Worm (Caenorhabditis elegans): Measurements from ENCODE around the gene pygo-1.
"Not testable (repeated sequence)": the region's sequence is repeated elsewhere in the genome, so short reads cannot be mapped to it uniquely, and the experiment has no call there.

Gene pygo-1

DNA sequence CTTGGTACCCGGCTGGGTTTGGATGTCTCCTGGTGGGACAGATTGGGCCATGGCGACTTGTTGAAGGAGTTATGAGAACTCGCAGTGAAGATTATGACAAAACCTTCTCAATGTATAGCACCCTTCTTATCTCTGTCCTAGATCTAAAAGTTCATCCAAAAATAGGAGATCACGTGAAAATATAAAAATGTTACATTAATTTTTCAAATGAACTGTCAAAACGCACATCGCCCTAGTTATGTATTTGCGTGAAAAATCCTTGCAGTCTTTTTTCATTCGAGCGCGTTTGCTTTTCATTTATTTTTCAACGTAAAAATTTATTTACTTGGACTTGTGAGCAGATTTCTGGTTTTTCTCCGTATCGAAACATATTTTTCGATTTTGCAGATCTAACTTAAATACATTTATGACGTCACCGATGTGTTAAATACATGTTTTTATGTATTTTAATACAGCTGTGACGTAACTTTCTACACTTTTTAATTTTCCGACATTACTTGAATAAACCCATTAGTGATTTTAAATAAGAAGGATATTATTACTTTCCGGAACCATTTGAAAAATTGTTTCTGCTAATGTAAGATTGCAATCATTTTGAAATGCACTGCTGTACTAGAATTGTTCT, 27.0 kb upstream of the pygo-1 start, which contains the start of gene msp-55:
Gene msp-55 (minus strand): TSS at position 51 of the 625 bp plus-strand sequence.
- TF ChIP-seq aly-2 (tag; optimal IDR thresholded peaks at IDR 0.05) (no peak), elt-2 (tag; optimal IDR thresholded peaks at IDR 0.05) (no peak), pha-4 (tag; optimal IDR thresholded peaks at IDR 0.05) (no peak), nhr-12 (tag; optimal IDR thresholded peaks at IDR 0.05) (no peak), ceh-9 (tag; optimal IDR thresholded peaks at IDR 0.05) (no peak), mml-1 (tag; optimal IDR thresholded peaks at IDR 0.05) (no peak), nhr-237 (tag; optimal IDR thresholded peaks at IDR 0.05) (no peak), nhr-77 (tag; optimal IDR thresholded peaks at IDR 0.05) (no peak), elt-3 (tag; optimal IDR thresholded peaks at IDR 0.05) (no peak), lin-15B (tag; optimal IDR thresholded peaks at IDR 0.05) (no peak), daf-12 (tag; optimal IDR thresholded peaks at IDR 0.05) (no peak), ceh-28 (tag; optimal IDR thresholded peaks at IDR 0.05) (no peak), nhr-23 (tag; optimal IDR thresholded peaks at IDR 0.05) (no peak)

DNA sequence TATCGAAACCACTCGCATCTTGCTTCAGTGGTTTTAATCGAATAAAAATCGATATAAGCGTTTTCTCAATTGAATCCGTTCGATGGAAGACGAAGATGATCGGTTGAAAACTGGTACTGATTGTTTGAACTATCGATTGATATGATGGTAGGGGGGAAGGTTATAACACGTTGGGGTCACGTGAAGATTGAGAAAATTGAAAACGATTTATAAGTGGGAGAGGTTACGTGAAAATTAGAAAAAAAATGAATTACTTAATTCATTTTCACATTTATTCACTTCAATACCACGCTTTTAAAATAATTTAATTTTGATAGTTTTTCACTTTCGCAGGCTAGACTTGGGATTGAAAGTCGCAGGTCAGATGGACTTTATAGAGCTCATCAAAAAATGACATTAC, 22.1 kb upstream of the pygo-1 start, which contains the start of gene C09B9.7:
Gene C09B9.7 (minus strand): TSS at position 101 of the 400 bp plus-strand sequence.
- TF ChIP-seq nhr-43 (tag; optimal IDR thresholded peaks at IDR 0.05; ENCODE audit: poor library complexity, severe bottlenecking) (no peak), egl-5 (tag; optimal IDR thresholded peaks at IDR 0.05) (no peak), nfya-1 (tag; optimal IDR thresholded peaks at IDR 0.05; ENCODE audit: insufficient read depth) (no peak)

DNA sequence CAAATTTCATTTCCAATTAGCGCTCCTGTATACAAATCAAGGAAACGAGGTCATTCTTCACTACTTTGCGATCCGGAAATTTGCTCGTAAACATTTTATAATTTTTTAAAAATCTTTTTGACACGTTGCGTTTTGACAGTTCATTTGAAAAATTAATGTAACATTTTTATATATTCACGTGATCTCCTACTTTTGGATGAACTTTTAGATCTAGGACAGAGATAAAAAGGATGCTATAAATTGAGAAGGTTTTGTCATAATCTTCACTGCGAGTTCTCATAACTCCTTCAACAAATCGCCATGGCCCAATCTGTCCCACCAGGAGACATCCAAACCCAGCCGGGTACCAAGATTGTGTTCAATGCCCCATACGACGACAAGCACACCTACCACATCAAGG, 20.8 kb upstream of the pygo-1 start, which contains the start of gene msp-57:
Gene msp-57 (plus strand): TSS at position 301 of the 400 bp plus-strand sequence.
- not testable (repeated sequence) for TF ChIP-seq zag-1, snpc-4, tbx-2 (tag; optimal IDR thresholded peaks at IDR 0.05)

DNA sequence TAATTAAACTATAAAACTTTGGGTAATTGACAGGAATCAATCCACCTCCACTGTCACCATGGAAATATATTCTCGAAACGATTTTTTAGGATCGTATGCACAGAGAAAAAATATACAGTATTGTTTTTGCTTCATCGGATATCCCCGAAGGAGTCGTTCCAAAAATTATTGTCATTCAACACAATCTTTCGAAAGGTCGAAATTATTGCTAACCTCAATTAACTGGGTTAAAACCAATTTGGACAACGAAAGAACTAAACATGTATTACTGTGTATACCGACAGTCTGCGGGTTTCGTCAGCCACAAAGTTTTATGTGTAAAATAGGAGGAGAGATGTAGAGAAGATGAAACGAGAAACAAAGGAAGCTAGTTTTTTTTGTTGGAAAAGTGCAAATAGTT, 19.8 kb upstream of the pygo-1 start:
- TF ChIP-seq nhr-11 (tag; optimal IDR thresholded peaks at IDR 0.05): no peak
- no peak for TF ChIP-seq nhr-12 (tag; optimal IDR thresholded peaks at IDR 0.05)
- TF ChIP-seq nhr-25 (tag; optimal IDR thresholded peaks at IDR 0.05): peak; percentile 40
- TF ChIP-seq nfya-1 (tag; optimal IDR thresholded peaks at IDR 0.05; ENCODE audit: insufficient read depth): peak; percentile 24
- no peak for TF ChIP-seq mdl-1 (tag; optimal IDR thresholded peaks at IDR 0.05)
- TF ChIP-seq elt-2 (tag; optimal IDR thresholded peaks at IDR 0.05): no peak
- TF ChIP-seq eor-1 (tag; optimal IDR thresholded peaks at IDR 0.05): no peak
- TF ChIP-seq tbx-2 (tag; optimal IDR thresholded peaks at IDR 0.05): no peak
- TF ChIP-seq fkh-10 (GFP tag; optimal IDR thresholded peaks at IDR 0.05): no peak
- peak; percentile 95 for TF ChIP-seq snpc-4 (tag; optimal IDR thresholded peaks at IDR 0.05)
- no peak for TF ChIP-seq skn-1 (tag; optimal IDR thresholded peaks at IDR 0.05)
- peak; percentile 22 for TF ChIP-seq ama-1 (optimal IDR thresholded peaks at IDR 0.05)
- no peak for TF ChIP-seq nhr-28 (tag; optimal IDR thresholded peaks at IDR 0.05)
- peak; percentile 32 for TF ChIP-seq nhr-23 (tag; optimal IDR thresholded peaks at IDR 0.05)
- no peak for TF ChIP-seq nhr-237 (tag; optimal IDR thresholded peaks at IDR 0.05)
- TF ChIP-seq elt-1 (tag; optimal IDR thresholded peaks at IDR 0.05): no peak
- TF ChIP-seq egl-5 (tag; optimal IDR thresholded peaks at IDR 0.05): no peak
- TF ChIP-seq nhr-67 (tag; optimal IDR thresholded peaks at IDR 0.05): no peak
- no peak for TF ChIP-seq mml-1 (tag; optimal IDR thresholded peaks at IDR 0.05)
- TF ChIP-seq unc-39 (tag; optimal IDR thresholded peaks at IDR 0.05): no peak
- no peak for TF ChIP-seq ceh-16 (tag; optimal IDR thresholded peaks at IDR 0.05)
- no peak for TF ChIP-seq jun-1 (tag; optimal IDR thresholded peaks at IDR 0.05)

DNA sequence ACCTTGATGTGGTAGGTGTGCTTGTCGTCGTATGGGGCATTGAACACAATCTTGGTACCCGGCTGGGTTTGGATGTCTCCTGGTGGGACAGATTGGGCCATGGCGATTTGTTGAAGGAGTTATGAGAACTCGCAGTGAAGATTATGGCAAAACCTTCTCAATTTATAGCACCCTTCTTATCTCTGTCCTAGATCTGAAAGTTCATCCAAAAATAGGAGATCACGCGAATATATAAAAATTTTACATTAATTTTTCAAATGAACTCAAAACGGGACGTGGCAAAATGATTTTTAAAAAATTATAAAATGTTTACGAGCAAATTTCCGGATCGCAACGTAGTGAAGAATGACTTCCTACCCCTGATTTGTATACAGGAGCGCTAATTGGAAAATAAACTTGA, 18.1 kb upstream of the pygo-1 start, which contains the start of gene msp-53:
Gene msp-53 (minus strand): TSS at position 101 of the 400 bp plus-strand sequence.
- TF ChIP-seq snpc-4 (tag; optimal IDR thresholded peaks at IDR 0.05); tbx-2 (tag; optimal IDR thresholded peaks at IDR 0.05); nfya-1 (tag; optimal IDR thresholded peaks at IDR 0.05; ENCODE audit: insufficient read depth): not testable (repeated sequence)

DNA sequence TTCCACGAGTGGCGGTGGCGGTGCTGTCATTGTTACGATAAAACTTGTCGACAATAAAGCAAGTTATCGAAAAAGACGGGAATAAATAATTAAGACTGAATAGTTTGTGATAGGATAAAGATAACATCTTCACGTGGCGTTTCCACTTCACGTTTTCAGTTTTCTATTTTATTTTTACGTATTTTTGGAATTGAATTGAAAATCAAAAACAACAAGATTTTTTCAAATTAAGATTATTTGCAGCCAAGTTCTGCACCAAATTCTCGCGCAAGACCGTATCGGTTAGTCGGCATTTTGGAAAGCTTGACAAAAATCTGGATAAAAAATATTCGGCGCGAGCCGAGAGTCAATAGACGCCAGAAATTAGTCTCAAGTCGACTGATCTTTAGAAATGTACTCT, 16.2 kb upstream of the pygo-1 start, which contains the start of gene ttbk-2.2:
Gene ttbk-2.2 (minus strand): TSS at position 101 of the 400 bp plus-strand sequence.
- TF ChIP-seq lin-15B, nhr-77, fkh-2 (tag; optimal IDR thresholded peaks at IDR 0.05): not testable (repeated sequence)
